Fruit fly (Drosophila melanogaster): ENCODE results near the gene CG18666.
A peak's percentile ranks its signal among the peaks of the same experiment; 100 is the strongest.

CG18666 gene

dm6 chr2L:11039548-11040144 lies 5.1 kb downstream of the CG18666 start (continued):
- TF ChIP-seq cwo (GFP tag; optimal IDR thresholded peaks at IDR 0.05) (peak; percentile 80), Blimp-1 (GFP tag; optimal IDR thresholded peaks at IDR 0.05) (peak; percentile 23), jumu (GFP tag; optimal IDR thresholded peaks at IDR 0.05) (no peak), CG13123 (GFP tag; optimal IDR thresholded peaks at IDR 0.05) (no peak), chinmo (GFP tag; IDR thresholded peaks at IDR 0.05; ENCODE audit: partially characterized antibody) (0 out of 4 replicates have a peak, but pooled peaks have one; percentile 63), Spps (tag; optimal IDR thresholded peaks at IDR 0.05) (no peak), inv (GFP tag; IDR thresholded peaks at IDR 0.05; ENCODE audit: partially characterized antibody) (no peak), grn (GFP tag; optimal IDR thresholded peaks at IDR 0.05) (peak; percentile 99), Trl (optimal IDR thresholded peaks at IDR 0.05) (peak in 1 of 2 experiments; percentile 6), Trl (GFP tag; optimal IDR thresholded peaks at IDR 0.05) (no peak), CG4854 (GFP tag; optimal IDR thresholded peaks at IDR 0.05) (no peak), CG13296 (GFP tag; optimal IDR thresholded peaks at IDR 0.05) (no peak), CG10543 (GFP tag; optimal IDR thresholded peaks at IDR 0.05) (peak; percentile 46), CG1024 (GFP tag; IDR thresholded peaks at IDR 0.05) (no peak), CrebB (tag; optimal IDR thresholded peaks at IDR 0.05) (peak; percentile 21)

- TF ChIP-seq oc (tag; optimal IDR thresholded peaks at IDR 0.05) (no peak), ara (GFP tag; IDR thresholded peaks at IDR 0.05) (no peak), Taf1 (GFP tag; IDR thresholded peaks at IDR 0.05) (no peak)
These were observed 6.5 kb downstream of the CG18666 start for dm6 chr2L:11041074-11041473.

- peak; percentile 14; the same call in 1 of the 2 replicates for TF ChIP-seq Drgx (GFP tag; IDR thresholded peaks at IDR 0.05)
- no peak for TF ChIP-seq gsb-n (tag; optimal IDR thresholded peaks at IDR 0.05)
- no peak for TF ChIP-seq ttk (GFP tag; IDR thresholded peaks at IDR 0.05)
These were observed 7.2 kb downstream of the CG18666 start for dm6 chr2L:11041785-11042184.

dm6 chr2L:11044678-11045466 lies 10.3 kb downstream of the CG18666 start:
- peak; percentile 76 for TF ChIP-seq CG10543 (GFP tag; optimal IDR thresholded peaks at IDR 0.05)
- TF ChIP-seq CG4328 (GFP tag; optimal IDR thresholded peaks at IDR 0.05), result peak; percentile 45
- TF ChIP-seq Dip3 (GFP tag; optimal IDR thresholded peaks at IDR 0.05), result peak; percentile 66
- TF ChIP-seq H15 (GFP tag; IDR thresholded peaks at IDR 0.05), result no peak; the same call in 2 of the 3 replicates
- 0 out of 2 replicates have a peak, but pooled peaks have one; percentile 22 for TF ChIP-seq Bgb (GFP tag; IDR thresholded peaks at IDR 0.05; ENCODE audit: partially characterized antibody)
- TF ChIP-seq lmd (GFP tag; IDR thresholded peaks at IDR 0.05), result peak; percentile 59
- TF ChIP-seq so (GFP tag; IDR thresholded peaks at IDR 0.05), result peak; percentile 54; the same call in 2 of the 3 replicates
- TF ChIP-seq CTCF (GFP tag; optimal IDR thresholded peaks at IDR 0.05), result peak; percentile 19
- peak; percentile 18 for TF ChIP-seq CG4424 (GFP tag; optimal IDR thresholded peaks at IDR 0.05)
- TF ChIP-seq jigr1 (GFP tag; IDR thresholded peaks at IDR 0.05), result 0 out of 3 replicates have a peak, but pooled peaks have one; percentile 7
- peak; percentile 32 for TF ChIP-seq CG4707 (GFP tag; optimal IDR thresholded peaks at IDR 0.05)
- TF ChIP-seq CG3847 (GFP tag; IDR thresholded peaks at IDR 0.05), result 0 out of 2 replicates have a peak, but pooled peaks have one; percentile 6
- no peak for TF ChIP-seq Ets97D (GFP tag; optimal IDR thresholded peaks at IDR 0.05)
- no peak for TF ChIP-seq Six4 (GFP tag; optimal IDR thresholded peaks at IDR 0.05)
- TF ChIP-seq CG32767 (GFP tag; IDR thresholded peaks at IDR 0.05), result no peak
- no peak for TF ChIP-seq CG17186 (GFP tag; optimal IDR thresholded peaks at IDR 0.05)
- peak; percentile 12 for TF ChIP-seq CoRest (tag; optimal IDR thresholded peaks at IDR 0.05)
- TF ChIP-seq CG3407 (GFP tag; optimal IDR thresholded peaks at IDR 0.05), result peak; percentile 59
- TF ChIP-seq CG9932 (GFP tag; IDR thresholded peaks at IDR 0.05), result 0 out of 2 replicates have a peak, but pooled peaks have one; percentile 5
- TF ChIP-seq az2 (GFP tag; optimal IDR thresholded peaks at IDR 0.05), result peak; percentile 20
- TF ChIP-seq Ssrp (tag; optimal IDR thresholded peaks at IDR 0.05), result no peak
- TF ChIP-seq grn (GFP tag; optimal IDR thresholded peaks at IDR 0.05), result peak; percentile 58
- peak; percentile 32 for TF ChIP-seq CG7556 (GFP tag; optimal IDR thresholded peaks at IDR 0.05)
- TF ChIP-seq CrebB (tag; optimal IDR thresholded peaks at IDR 0.05), result peak; percentile 63
- TF ChIP-seq lbe (GFP tag; optimal IDR thresholded peaks at IDR 0.05), result peak; percentile 53
- TF ChIP-seq BtbVII (GFP tag; optimal IDR thresholded peaks at IDR 0.05), result peak; percentile 59

Data from whole organism, embryonic.